Worm (Caenorhabditis elegans): ENCODE results near the gene C25H3.15.

DNA sequence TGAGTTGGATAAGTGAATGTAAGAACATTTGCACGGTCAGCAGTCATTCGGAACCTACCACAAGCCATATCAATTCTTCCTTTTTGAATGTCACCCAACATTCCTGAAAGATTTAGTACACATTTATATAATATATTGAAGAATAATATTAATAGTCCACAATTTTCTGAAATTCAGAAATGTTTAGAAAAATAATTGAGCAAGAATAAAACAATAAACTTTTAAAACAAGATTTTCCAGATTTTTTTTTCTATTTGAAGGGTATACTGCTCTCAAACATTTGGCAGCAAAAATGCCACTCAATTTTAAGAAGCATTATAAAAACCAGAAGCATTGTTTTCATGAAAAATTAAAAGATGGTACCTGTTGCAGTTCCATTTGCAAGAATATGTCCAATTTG lies 28.3 kb upstream of the C25H3.15 start, which contains the start of gene F59E12.8:
- TF ChIP-seq nhr-28 (tag; optimal IDR thresholded peaks at IDR 0.05) = no peak
- no peak for TF ChIP-seq M03D4.4 (tag; optimal IDR thresholded peaks at IDR 0.05)
- TF ChIP-seq lin-13 (tag; optimal IDR thresholded peaks at IDR 0.05) = no peak
- TF ChIP-seq flh-1 (GFP tag; optimal IDR thresholded peaks at IDR 0.05) = no peak
- TF ChIP-seq blmp-1 (tag; optimal IDR thresholded peaks at IDR 0.05) = no peak
